Fruit fly (Drosophila melanogaster): Measurements from ENCODE around the gene CG13727.
A peak's percentile ranks its signal among the peaks of the same experiment; 100 is the strongest.

CG13727 gene

dm6 chr3L:17310509-17310908 lies 30.6 kb downstream of the CG13727 start (continued):
- peak; percentile 33 for TF ChIP-seq CG15514 (GFP tag; optimal IDR thresholded peaks at IDR 0.05)
- no peak for TF ChIP-seq CG18011 (GFP tag; optimal IDR thresholded peaks at IDR 0.05)
- TF ChIP-seq CG17328 (GFP tag; IDR thresholded peaks at IDR 0.05), result 0 out of 2 replicates have a peak, but pooled peaks have one; percentile 45
- 0 out of 2 replicates have a peak, but pooled peaks have one; percentile 16 for TF ChIP-seq klu (GFP tag; IDR thresholded peaks at IDR 0.05)
- TF ChIP-seq ro (GFP tag; IDR thresholded peaks at IDR 0.05), result no peak
- no peak for TF ChIP-seq sens (GFP tag)
- TF ChIP-seq CG16863 (GFP tag; optimal IDR thresholded peaks at IDR 0.05), result no peak
- TF ChIP-seq CG4282 (GFP tag; optimal IDR thresholded peaks at IDR 0.05), result no peak
- TF ChIP-seq NfI (GFP tag; optimal IDR thresholded peaks at IDR 0.05), result peak; percentile 1
- no peak for TF ChIP-seq Neu2 (GFP tag; optimal IDR thresholded peaks at IDR 0.05; ENCODE audit: borderline replicate concordance)
- 0 out of 2 replicates have a peak, but pooled peaks have one; percentile 51 for TF ChIP-seq CG7372 (GFP tag; IDR thresholded peaks at IDR 0.05)
- no peak for TF ChIP-seq ftz-f1 (GFP tag; optimal IDR thresholded peaks at IDR 0.05)
- 0 out of 3 replicates have a peak, but pooled peaks have one; percentile 54 for TF ChIP-seq ci (GFP tag; IDR thresholded peaks at IDR 0.05)
- peak; percentile 48; the same call in 1 of the 2 replicates for TF ChIP-seq HLH3B (GFP tag; IDR thresholded peaks at IDR 0.05)
- TF ChIP-seq z (GFP tag; IDR thresholded peaks at IDR 0.05), result no peak
- TF ChIP-seq CG10959 (GFP tag; IDR thresholded peaks at IDR 0.05), result peak; percentile 34; the same call in 1 of the 2 replicates
- peak; percentile 33 for TF ChIP-seq CG12391 (tag; optimal IDR thresholded peaks at IDR 0.05)
- peak; percentile 53 for TF ChIP-seq ara (GFP tag; IDR thresholded peaks at IDR 0.05)
- no peak for TF ChIP-seq CG11398 (GFP tag; optimal IDR thresholded peaks at IDR 0.05)
- TF ChIP-seq Mad (GFP tag; optimal IDR thresholded peaks at IDR 0.05), result no peak
- TF ChIP-seq CG13287 (GFP tag; IDR thresholded peaks at IDR 0.05; ENCODE audit: partially characterized antibody), result no peak
- no peak for TF ChIP-seq Adf1 (GFP tag; IDR thresholded peaks at IDR 0.05)
- no peak for TF ChIP-seq CG8478 (optimal IDR thresholded peaks at IDR 0.05)
- no peak for TF ChIP-seq br (optimal IDR thresholded peaks at IDR 0.05)
- TF ChIP-seq ttk (GFP tag; IDR thresholded peaks at IDR 0.05), result 0 out of 2 replicates have a peak, but pooled peaks have one; percentile 31
- peak; percentile 19 for TF ChIP-seq CG12659 (GFP tag; optimal IDR thresholded peaks at IDR 0.05)
- TF ChIP-seq al (GFP tag; IDR thresholded peaks at IDR 0.05), result 0 out of 2 replicates have a peak, but pooled peaks have one; percentile 13
- peak; percentile 46 for TF ChIP-seq CG10267 (tag; optimal IDR thresholded peaks at IDR 0.05)
- TF ChIP-seq peb (GFP tag; IDR thresholded peaks at IDR 0.05), result no peak
- TF ChIP-seq CG18262 (tag; optimal IDR thresholded peaks at IDR 0.05), result no peak
- TF ChIP-seq Dll (GFP tag; IDR thresholded peaks at IDR 0.05; ENCODE audit: partially characterized antibody), result no peak
- TF ChIP-seq bbx (GFP tag; IDR thresholded peaks at IDR 0.05; ENCODE audit: partially characterized antibody), result no peak
- peak; percentile 5 for TF ChIP-seq CG5180 (GFP tag; optimal IDR thresholded peaks at IDR 0.05)
- TF ChIP-seq onecut (GFP tag; IDR thresholded peaks at IDR 0.05), result peak; percentile 23; the same call in 1 of the 2 replicates
- TF ChIP-seq CG3281 (GFP tag; optimal IDR thresholded peaks at IDR 0.05), result peak; percentile 66
- no peak for TF ChIP-seq CG11560 (tag; IDR thresholded peaks at IDR 0.05)
- TF ChIP-seq CG1529 (GFP tag; optimal IDR thresholded peaks at IDR 0.05), result no peak
- peak; percentile 2 for TF ChIP-seq odd (GFP tag; optimal IDR thresholded peaks at IDR 0.05)
- no peak for TF ChIP-seq Ets65A (GFP tag)
- TF ChIP-seq Stat92E (GFP tag; optimal IDR thresholded peaks at IDR 0.05), result no peak
- no peak for TF ChIP-seq Scr (GFP tag; IDR thresholded peaks at IDR 0.05; ENCODE audit: partially characterized antibody)
- no peak for TF ChIP-seq CG7745 (tag; optimal IDR thresholded peaks at IDR 0.05)
- no peak for TF ChIP-seq Mrtf (GFP tag; IDR thresholded peaks at IDR 0.05)
- TF ChIP-seq eve (GFP tag; optimal IDR thresholded peaks at IDR 0.05), result no peak
- TF ChIP-seq CG7271 (tag; optimal IDR thresholded peaks at IDR 0.05), result no peak
- no peak for TF ChIP-seq CG1024 (GFP tag; IDR thresholded peaks at IDR 0.05)
- TF ChIP-seq CG17361 (GFP tag; IDR thresholded peaks at IDR 0.05), result peak; percentile 43; the same call in 1 of the 3 replicates
- TF ChIP-seq H15 (GFP tag; IDR thresholded peaks at IDR 0.05), result no peak
- no peak for TF ChIP-seq crp (GFP tag; optimal IDR thresholded peaks at IDR 0.05)
- no peak for TF ChIP-seq CG30020 (tag; optimal IDR thresholded peaks at IDR 0.05)
- TF ChIP-seq psq (GFP tag; optimal IDR thresholded peaks at IDR 0.05), result no peak

Measured in whole organism, embryonic.